Worm (Caenorhabditis elegans): Measurements from ENCODE around the gene F58F12.2.

F58F12.2 gene

ce11 chrII:6379038-6379563 is 8.7 kb downstream of the F58F12.2 start:
- no peak for TF ChIP-seq unc-86 (tag; optimal IDR thresholded peaks at IDR 0.05)
- TF ChIP-seq fkh-10 (GFP tag; optimal IDR thresholded peaks at IDR 0.05): no peak
- no peak for TF ChIP-seq pha-4 (tag; optimal IDR thresholded peaks at IDR 0.05)
- TF ChIP-seq ttx-3 (tag; optimal IDR thresholded peaks at IDR 0.05): no peak
- no peak for TF ChIP-seq C38D4.7 (GFP tag; optimal IDR thresholded peaks at IDR 0.05)
- TF ChIP-seq madf-2 (tag; optimal IDR thresholded peaks at IDR 0.05): no peak
- TF ChIP-seq elt-4 (tag; optimal IDR thresholded peaks at IDR 0.05): no peak
- no peak for TF ChIP-seq lim-6 (tag; optimal IDR thresholded peaks at IDR 0.05)
- no peak for TF ChIP-seq tbx-2 (tag; optimal IDR thresholded peaks at IDR 0.05)
- no peak for TF ChIP-seq npax-4 (tag; optimal IDR thresholded peaks at IDR 0.05)
- no peak for TF ChIP-seq pat-9 (tag; optimal IDR thresholded peaks at IDR 0.05)
- TF ChIP-seq hlh-13 (GFP tag; optimal IDR thresholded peaks at IDR 0.05): no peak
- no peak for TF ChIP-seq sox-4 (tag; optimal IDR thresholded peaks at IDR 0.05)
- no peak for TF ChIP-seq F13H6.1 (tag; optimal IDR thresholded peaks at IDR 0.05)
- TF ChIP-seq fax-1 (tag; optimal IDR thresholded peaks at IDR 0.05): no peak
- TF ChIP-seq sdc-2 (tag; optimal IDR thresholded peaks at IDR 0.05): no peak
- TF ChIP-seq ztf-16 (tag; optimal IDR thresholded peaks at IDR 0.05): no peak
- TF ChIP-seq ceh-48 (tag; optimal IDR thresholded peaks at IDR 0.05): no peak
- no peak for TF ChIP-seq hlh-30 (tag; optimal IDR thresholded peaks at IDR 0.05; ENCODE audit: insufficient read depth)
- no peak for TF ChIP-seq ahr-1 (tag; optimal IDR thresholded peaks at IDR 0.05)

ce11 chrII:6377381-6377948 is 10.4 kb downstream of the F58F12.2 start:
- TF ChIP-seq hlh-30 (tag; optimal IDR thresholded peaks at IDR 0.05; ENCODE audit: insufficient read depth): no peak
- TF ChIP-seq C08G9.2 (tag; optimal IDR thresholded peaks at IDR 0.05): no peak
- TF ChIP-seq ceh-30 (tag; optimal IDR thresholded peaks at IDR 0.05): no peak
- no peak for TF ChIP-seq elt-4 (tag; optimal IDR thresholded peaks at IDR 0.05)
- TF ChIP-seq hlh-8 (tag; optimal IDR thresholded peaks at IDR 0.05): no peak
- TF ChIP-seq ceh-31 (tag; optimal IDR thresholded peaks at IDR 0.05): no peak
- no peak for TF ChIP-seq che-1 (tag; optimal IDR thresholded peaks at IDR 0.05)
- no peak for TF ChIP-seq pros-1 (tag; optimal IDR thresholded peaks at IDR 0.05)
- TF ChIP-seq unc-42 (tag; optimal IDR thresholded peaks at IDR 0.05): no peak
- TF ChIP-seq ref-2 (tag; optimal IDR thresholded peaks at IDR 0.05): no peak
- TF ChIP-seq hlh-15 (tag; optimal IDR thresholded peaks at IDR 0.05): no peak
- no peak for TF ChIP-seq dve-1 (tag; optimal IDR thresholded peaks at IDR 0.05)
- no peak for TF ChIP-seq dmd-4 (tag; optimal IDR thresholded peaks at IDR 0.05; ENCODE audit: borderline replicate concordance)
- TF ChIP-seq K02D7.2 (tag; optimal IDR thresholded peaks at IDR 0.05): no peak
- no peak for TF ChIP-seq pax-1 (tag; optimal IDR thresholded peaks at IDR 0.05)
- TF ChIP-seq fkh-6 (tag; optimal IDR thresholded peaks at IDR 0.05): no peak
- no peak for TF ChIP-seq ceh-9 (tag; optimal IDR thresholded peaks at IDR 0.05)
- TF ChIP-seq nhr-232 (tag; optimal IDR thresholded peaks at IDR 0.05): no peak

- TF ChIP-seq ttx-3 (tag; optimal IDR thresholded peaks at IDR 0.05) (no peak), lin-11 (tag; optimal IDR thresholded peaks at IDR 0.05) (no peak), elt-2 (tag; optimal IDR thresholded peaks at IDR 0.05) (no peak), eyg-1 (tag; optimal IDR thresholded peaks at IDR 0.05) (no peak), madf-2 (tag; optimal IDR thresholded peaks at IDR 0.05) (no peak), odd-2 (tag; optimal IDR thresholded peaks at IDR 0.05) (no peak), K02D7.2 (tag; optimal IDR thresholded peaks at IDR 0.05) (no peak), ceh-6 (GFP tag; optimal IDR thresholded peaks at IDR 0.05) (no peak), hlh-15 (tag; optimal IDR thresholded peaks at IDR 0.05) (no peak), zip-5 (tag; optimal IDR thresholded peaks at IDR 0.05) (no peak), pqm-1 (tag; optimal IDR thresholded peaks at IDR 0.05) (no peak), ceh-19 (GFP tag; optimal IDR thresholded peaks at IDR 0.05) (no peak), ref-2 (tag; optimal IDR thresholded peaks at IDR 0.05) (no peak), ztf-16 (tag; optimal IDR thresholded peaks at IDR 0.05) (no peak), ceh-14 (tag; optimal IDR thresholded peaks at IDR 0.05) (no peak), ceh-34 (tag; optimal IDR thresholded peaks at IDR 0.05) (no peak), unc-55 (GFP tag; optimal IDR thresholded peaks at IDR 0.05) (no peak)
These were observed 11.1 kb downstream of the F58F12.2 start for ce11 chrII:6376693-6377092.

Measured in whole organism, late embryonic.